Fruit fly (Drosophila melanogaster): ENCODE data around the gene Nf-YA.

Gene Nf-YA

dm6 chr3L:9425838-9426237 lies 16.2 kb downstream of the Nf-YA start:
- TF ChIP-seq psq (optimal IDR thresholded peaks at IDR 0.05) (no peak), Myc (optimal IDR thresholded peaks at IDR 0.05) (no peak), h (optimal IDR thresholded peaks at IDR 0.05) (no peak), ttk (optimal IDR thresholded peaks at IDR 0.05) (no peak), insv (optimal IDR thresholded peaks at IDR 0.05) (no peak), Sin3A (optimal IDR thresholded peaks at IDR 0.05) (no peak)

- no peak for TF ChIP-seq insv (optimal IDR thresholded peaks at IDR 0.05)
- TF ChIP-seq ttk (optimal IDR thresholded peaks at IDR 0.05), result no peak
- TF ChIP-seq Myc (optimal IDR thresholded peaks at IDR 0.05), result no peak
- no peak for TF ChIP-seq h (optimal IDR thresholded peaks at IDR 0.05)
- no peak for TF ChIP-seq psq (optimal IDR thresholded peaks at IDR 0.05)
- TF ChIP-seq Sin3A (optimal IDR thresholded peaks at IDR 0.05), result no peak
These were observed 17.5 kb downstream of the Nf-YA start for dm6 chr3L:9424528-9424911.

- TF ChIP-seq Sin3A (optimal IDR thresholded peaks at IDR 0.05) (no peak), psq (optimal IDR thresholded peaks at IDR 0.05) (no peak), insv (optimal IDR thresholded peaks at IDR 0.05) (no peak), ttk (optimal IDR thresholded peaks at IDR 0.05) (no peak), h (optimal IDR thresholded peaks at IDR 0.05) (no peak), Myc (optimal IDR thresholded peaks at IDR 0.05) (no peak)
These were observed 18.1 kb downstream of the Nf-YA start for dm6 chr3L:9423757-9424527.

dm6 chr3L:9422636-9423419 lies 19.2 kb downstream of the Nf-YA start, which contains the start of gene aay:
Gene aay (plus strand): TSS chr3L:9423253.
- TF ChIP-seq h (optimal IDR thresholded peaks at IDR 0.05) (no peak), Sin3A (optimal IDR thresholded peaks at IDR 0.05) (no peak), ttk (optimal IDR thresholded peaks at IDR 0.05) (no peak), insv (optimal IDR thresholded peaks at IDR 0.05) (no peak), Myc (optimal IDR thresholded peaks at IDR 0.05) (no peak), psq (optimal IDR thresholded peaks at IDR 0.05) (no peak)

dm6 chr3L:9422135-9422534 lies 19.9 kb downstream of the Nf-YA start:
- TF ChIP-seq insv (optimal IDR thresholded peaks at IDR 0.05) (no peak), psq (optimal IDR thresholded peaks at IDR 0.05) (no peak), Sin3A (optimal IDR thresholded peaks at IDR 0.05) (no peak), h (optimal IDR thresholded peaks at IDR 0.05) (no peak), Myc (optimal IDR thresholded peaks at IDR 0.05) (no peak), ttk (optimal IDR thresholded peaks at IDR 0.05) (no peak)

dm6 chr3L:9421621-9422020 lies 20.4 kb downstream of the Nf-YA start:
- TF ChIP-seq psq (optimal IDR thresholded peaks at IDR 0.05) (no peak), Myc (optimal IDR thresholded peaks at IDR 0.05) (no peak), h (optimal IDR thresholded peaks at IDR 0.05) (no peak), Sin3A (optimal IDR thresholded peaks at IDR 0.05) (no peak), insv (optimal IDR thresholded peaks at IDR 0.05) (no peak), ttk (optimal IDR thresholded peaks at IDR 0.05) (no peak)

- TF ChIP-seq psq (optimal IDR thresholded peaks at IDR 0.05), result no peak
- no peak for TF ChIP-seq Sin3A (optimal IDR thresholded peaks at IDR 0.05)
- no peak for TF ChIP-seq h (optimal IDR thresholded peaks at IDR 0.05)
- no peak for TF ChIP-seq Myc (optimal IDR thresholded peaks at IDR 0.05)
- TF ChIP-seq ttk (optimal IDR thresholded peaks at IDR 0.05), result no peak
- TF ChIP-seq insv (optimal IDR thresholded peaks at IDR 0.05), result no peak
These were observed 21.3 kb downstream of the Nf-YA start for dm6 chr3L:9420819-9421130.

- TF ChIP-seq Myc (optimal IDR thresholded peaks at IDR 0.05), result no peak
- no peak for TF ChIP-seq ttk (optimal IDR thresholded peaks at IDR 0.05)
- no peak for TF ChIP-seq Sin3A (optimal IDR thresholded peaks at IDR 0.05)
- no peak for TF ChIP-seq h (optimal IDR thresholded peaks at IDR 0.05)
- no peak for TF ChIP-seq psq (optimal IDR thresholded peaks at IDR 0.05)
- TF ChIP-seq insv (optimal IDR thresholded peaks at IDR 0.05), result no peak
These were observed 21.8 kb downstream of the Nf-YA start for dm6 chr3L:9420054-9420818.

- no peak for TF ChIP-seq Sin3A (optimal IDR thresholded peaks at IDR 0.05)
- TF ChIP-seq insv (optimal IDR thresholded peaks at IDR 0.05), result no peak
These were observed 22.7 kb downstream of the Nf-YA start for dm6 chr3L:9419328-9419727.

dm6 chr3L:9417288-9417687 lies 24.8 kb downstream of the Nf-YA start, which contains the start of gene CG3982:
Gene CG3982 (minus strand): TSS chr3L:9417388.
- TF ChIP-seq Myc (optimal IDR thresholded peaks at IDR 0.05), result no peak

- no peak for TF ChIP-seq psq (optimal IDR thresholded peaks at IDR 0.05)
- TF ChIP-seq Sin3A (optimal IDR thresholded peaks at IDR 0.05), result no peak
- TF ChIP-seq h (optimal IDR thresholded peaks at IDR 0.05), result no peak
- no peak for TF ChIP-seq insv (optimal IDR thresholded peaks at IDR 0.05)
- no peak for TF ChIP-seq ttk (optimal IDR thresholded peaks at IDR 0.05)
- no peak for TF ChIP-seq Myc (optimal IDR thresholded peaks at IDR 0.05)
These were observed 31.2 kb downstream of the Nf-YA start, which contains the start of the genes CG4022 and Cpsf5 for dm6 chr3L:9410754-9411423. Gene CG4022 (minus strand): TSS chr3L:9410832. Gene Cpsf5 (plus strand): TSS chr3L:9411038.

All from Kc167 (cell line).